Fruit fly (Drosophila melanogaster) whole organism, prepupa: Measurements from ENCODE around the gene Adgf-D.

Experiments used
- Blimp-1 ChIP-seq: fragments of 200-800 bp; sonication (Bioruptor generic); optimal IDR thresholded peaks from 3 replicates; lab custom pipeline; 2017; ENCODE audit warnings: missing biosample characterization, missing genetic modification characterization, mild to moderate bottlenecking, moderate library complexity, missing genetic modification reagents
- CG11902 ChIP-seq: fragments of 200-800 bp; sonication (Bioruptor generic); optimal IDR thresholded peaks from 3 replicates; lab custom pipeline; 2016; ENCODE audit warnings: missing biosample characterization, missing genetic modification characterization
- CG6808 ChIP-seq: fragments of 200-800 bp; sonication (Bioruptor generic); optimal IDR thresholded peaks from 3 replicates; lab custom pipeline; 2017; ENCODE audit warnings: missing biosample characterization, missing genetic modification characterization, mild to moderate bottlenecking, moderate library complexity, missing genetic modification reagents
- CG6854 ChIP-seq: fragments of 200-800 bp; sonication (Bioruptor generic); optimal IDR thresholded peaks from 2 replicates; lab custom pipeline; 2017; ENCODE audit warnings: missing biosample characterization, mild to moderate bottlenecking, missing genetic modification characterization
- CG8319 ChIP-seq: fragments of 200-800 bp; sonication (Bioruptor generic); optimal IDR thresholded peaks from 3 replicates; lab custom pipeline; 2016; ENCODE audit warnings: missing biosample characterization, missing genetic modification characterization
- Ets96B ChIP-seq: fragments of 200-800 bp; optimal IDR thresholded peaks from 2 replicates; lab custom pipeline; 2019; ENCODE audit warnings: missing biosample characterization, mild to moderate bottlenecking, missing genetic modification characterization, moderate library complexity
- Gug ChIP-seq: fragments of 200-800 bp; sonication (Bioruptor generic); IDR thresholded peaks from 2 replicates; pipeline ENCODE4 v1.3.6; 2022; ENCODE audit warnings: missing biosample characterization, missing genetic modification characterization
- Lpt ChIP-seq: fragments of 200-800 bp; sonication (Bioruptor generic); optimal IDR thresholded peaks from 3 replicates; lab custom pipeline; 2016; ENCODE audit warnings: missing biosample characterization, missing genetic modification characterization
- acj6 ChIP-seq: fragments of 200-800 bp; sonication (Bioruptor generic); optimal IDR thresholded peaks from 3 replicates; lab custom pipeline; 2016; ENCODE audit warnings: missing biosample characterization, missing genetic modification characterization
- dac ChIP-seq: fragments of 200-800 bp; sonication (Bioruptor generic); optimal IDR thresholded peaks from 2 replicates; lab custom pipeline; 2017; ENCODE audit warnings: missing biosample characterization, mild to moderate bottlenecking, missing genetic modification characterization

- TF ChIP-seq CG6854 (GFP tag; lab: Kevin White, UChicago) (no peak), Blimp-1 (no peak), CG11902 (GFP tag; lab: Kevin White, UChicago) (no peak), Gug (GFP tag; lab: Robert Waterston, UW) (no peak), acj6 (GFP tag; lab: Kevin White, UChicago) (no peak), Lpt (GFP tag; lab: Kevin White, UChicago) (no peak), CG6808 (GFP tag; lab: Kevin White, UChicago) (no peak), CG8319 (GFP tag; lab: Kevin White, UChicago) (no peak), dac (GFP tag; lab: Kevin White, UChicago) (no peak), Ets96B (no peak)
These were observed 5.9 kb downstream of the Adgf-D start for dm6 chr3R:13699350-13699749.
